Worm (Caenorhabditis elegans) whole organism, early embryonic: ENCODE measurements around the gene ash-2.
A peak's percentile ranks its signal among the peaks of the same experiment; 100 is the strongest.

Experiments
- B0310.2 ChIP-seq: sonication (generic microtip); optimal IDR thresholded peaks from 2 replicates; lab custom pipeline; 2016; ENCODE audit warnings: mild to moderate bottlenecking, missing genetic modification characterization, missing compliant biosample characterization
- F13C5.2 ChIP-seq: sonication (generic microtip); optimal IDR thresholded peaks from 2 replicates; lab custom pipeline; 2017; ENCODE audit warnings: mild to moderate bottlenecking, missing genetic modification characterization, inconsistent platforms, missing compliant biosample characterization
- aly-1 ChIP-seq: sonication (generic microtip); optimal IDR thresholded peaks from 2 replicates; lab custom pipeline; 2016; ENCODE audit warnings: missing genetic modification characterization, missing compliant biosample characterization
- ama-1 ChIP-seq: fragments of 150-350 bp; optimal IDR thresholded peaks from 2 replicates; lab custom pipeline; 2014
- ceh-13 ChIP-seq: fragments of 200-800 bp; sonication (Bioruptor generic); optimal IDR thresholded peaks from 2 replicates; lab custom pipeline; 2018; ENCODE audit warnings: mild to moderate bottlenecking, missing genetic modification characterization, missing compliant biosample characterization
- ceh-36 ChIP-seq: sonication (generic microtip); optimal IDR thresholded peaks from 2 replicates; lab custom pipeline; 2016; ENCODE audit warnings: missing genetic modification characterization, inconsistent platforms, missing compliant biosample characterization
- ets-7 ChIP-seq: sonication (generic microtip); optimal IDR thresholded peaks from 2 replicates; lab custom pipeline; 2016; ENCODE audit warnings: missing genotype, missing genetic modification characterization, missing compliant biosample characterization
- flt-1 ChIP-seq: fragments of 200-800 bp; sonication (Bioruptor generic); IDR thresholded peaks from 2 replicates; pipeline ENCODE4 v1.3.6; 2022; ENCODE audit warnings: missing genetic modification characterization, missing compliant biosample characterization
- hmbx-1 ChIP-seq: sonication (generic microtip); optimal IDR thresholded peaks from 2 replicates; lab custom pipeline; 2016; ENCODE audit warnings: mild to moderate bottlenecking, missing genetic modification characterization, missing compliant biosample characterization
- hmg-4 ChIP-seq: fragments of 200-800 bp; sonication (Bioruptor generic); optimal IDR thresholded peaks from 2 replicates; lab custom pipeline; 2018; ENCODE audit warnings: mild to moderate bottlenecking, missing genetic modification characterization, missing compliant biosample characterization
- hnd-1 ChIP-seq: sonication (generic microtip); optimal IDR thresholded peaks from 2 replicates; lab custom pipeline; 2016; ENCODE audit warnings: missing genetic modification characterization, missing compliant biosample characterization
- pes-1 ChIP-seq: fragments of 200-800 bp; sonication (Bioruptor generic); IDR thresholded peaks from 2 replicates; pipeline ENCODE4 v1.3.6; 2022; ENCODE audit warnings: missing genetic modification reagents, missing genetic modification characterization, missing compliant biosample characterization
- scrt-1 ChIP-seq: fragments of 200-800 bp; sonication (Bioruptor generic); IDR thresholded peaks from 2 replicates; pipeline ENCODE4 v1.3.6; 2022; ENCODE audit warnings: missing genetic modification characterization, missing compliant biosample characterization
- sea-1 ChIP-seq: fragments of 200-800 bp; sonication (Bioruptor generic); conservative IDR thresholded peaks from 2 replicates; pipeline ENCODE4 v1.3.6; 2022; ENCODE audit warnings: missing genetic modification characterization, missing compliant biosample characterization
- tbx-11 ChIP-seq: fragments of 200-800 bp; sonication (Bioruptor generic); IDR thresholded peaks from 2 replicates; pipeline ENCODE4 v1.3.6; 2022; ENCODE audit warnings: missing genetic modification characterization, missing compliant biosample characterization
- tbx-37 ChIP-seq: fragments of 200-800 bp; sonication (Bioruptor generic); conservative IDR thresholded peaks from 2 replicates; pipeline ENCODE4 v1.3.6; 2022; ENCODE audit warnings: missing genetic modification reagents, missing genetic modification characterization, missing compliant biosample characterization
- tra-4 ChIP-seq: sonication (generic microtip); optimal IDR thresholded peaks from 2 replicates; lab custom pipeline; 2017; ENCODE audit warnings: missing genetic modification characterization, missing compliant biosample characterization

ash-2 gene

ce11 chrII:11958793-11959574 is 20.7 kb upstream of the ash-2 start:
- TF ChIP-seq hmbx-1 (tag; lab: Kevin White, UChicago): no peak
- no peak for TF ChIP-seq ets-7 (tag; lab: Kevin White, UChicago)
- peak; percentile 43 for TF ChIP-seq tra-4
- peak; percentile 76 for TF ChIP-seq flt-1 (GFP tag; lab: Robert Waterston, UW)
- TF ChIP-seq ceh-13 (GFP tag; lab: Kevin White, UChicago): peak; percentile 57
- TF ChIP-seq ama-1 (lab: Kevin White, UChicago): no peak
- TF ChIP-seq ceh-36 (tag; lab: Kevin White, UChicago): peak; percentile 44
- peak; percentile 69; the same call in 1 of the 2 replicates for TF ChIP-seq scrt-1 (GFP tag; lab: Robert Waterston, UW)
- peak; percentile 81 for TF ChIP-seq pes-1 (GFP tag; lab: Robert Waterston, UW)
- TF ChIP-seq tbx-37: peak; percentile 47; the same call in 1 of the 2 replicates
- no peak for TF ChIP-seq B0310.2 (tag; lab: Kevin White, UChicago)
- TF ChIP-seq hmg-4 (GFP tag; lab: Kevin White, UChicago): peak; percentile 88
- TF ChIP-seq aly-1: peak; percentile 68
- peak; percentile 87 for TF ChIP-seq F13C5.2 (tag; lab: Kevin White, UChicago)
- peak; percentile 64; the same call in 1 of the 2 replicates for TF ChIP-seq tbx-11 (GFP tag; lab: Robert Waterston, UW)
- TF ChIP-seq sea-1: peak; percentile 63; the same call in 1 of the 2 replicates
- peak; percentile 23 for TF ChIP-seq hnd-1 (tag; lab: Kevin White, UChicago)

ce11 chrII:11960596-11961217 is 18.9 kb upstream of the ash-2 start:
- TF ChIP-seq ets-7 (tag; lab: Kevin White, UChicago): peak; percentile 98
- peak; percentile 100 for TF ChIP-seq scrt-1 (GFP tag; lab: Robert Waterston, UW)
- peak; percentile 99 for TF ChIP-seq B0310.2 (tag; lab: Kevin White, UChicago)
- TF ChIP-seq tra-4: peak; percentile 100
- TF ChIP-seq hmg-4 (GFP tag; lab: Kevin White, UChicago): peak; percentile 100
- TF ChIP-seq pes-1 (GFP tag; lab: Robert Waterston, UW): peak; percentile 99
- no peak for TF ChIP-seq ama-1 (lab: Kevin White, UChicago)
- peak; percentile 100 for TF ChIP-seq flt-1 (GFP tag; lab: Robert Waterston, UW)
- TF ChIP-seq hmbx-1 (tag; lab: Kevin White, UChicago): peak; percentile 96
- peak; percentile 100 for TF ChIP-seq tbx-11 (GFP tag; lab: Robert Waterston, UW)
- TF ChIP-seq F13C5.2 (tag; lab: Kevin White, UChicago): peak; percentile 100
- peak; percentile 100 for TF ChIP-seq sea-1
- peak; percentile 99 for TF ChIP-seq ceh-36 (tag; lab: Kevin White, UChicago)
- TF ChIP-seq ceh-13 (GFP tag; lab: Kevin White, UChicago): peak; percentile 100
- peak; percentile 98 for TF ChIP-seq hnd-1 (tag; lab: Kevin White, UChicago)
- peak; percentile 99 for TF ChIP-seq aly-1
- TF ChIP-seq tbx-37: peak; percentile 100

- no peak for TF ChIP-seq hmbx-1 (tag; lab: Kevin White, UChicago)
- no peak for TF ChIP-seq aly-1
- no peak for TF ChIP-seq tbx-11 (GFP tag; lab: Robert Waterston, UW)
These were observed 17.6 kb upstream of the ash-2 start, which contains the start of the genes W03C9.1 and W03C9.2 for ce11 chrII:11962083-11962482. Gene W03C9.1, minus strand, starts transcription at chrII:11962128. Gene W03C9.2, plus strand, starts transcription at chrII:11962368.

DNA sequence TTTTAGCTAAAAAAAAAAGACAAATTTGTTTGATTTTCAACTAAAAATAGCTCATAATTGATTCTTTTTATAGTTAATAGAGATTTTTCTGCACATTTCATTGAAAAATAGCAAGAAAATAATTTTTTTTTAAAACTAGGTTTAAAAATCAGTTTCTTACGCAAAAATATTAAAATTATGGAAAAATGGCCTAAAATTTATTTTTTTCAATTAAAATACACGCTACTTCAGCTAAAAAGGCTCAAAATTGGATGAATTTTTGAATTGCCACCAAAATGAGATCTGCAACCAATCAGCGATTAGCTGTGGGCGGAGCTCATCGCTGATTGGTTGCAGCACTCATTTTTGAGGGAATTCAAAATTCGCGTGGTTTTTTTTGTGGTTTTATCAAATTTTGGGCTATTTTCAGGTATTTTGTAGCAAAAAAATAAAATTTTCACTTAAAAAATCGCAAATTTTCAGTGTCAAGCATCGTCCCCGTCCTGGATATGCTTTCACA is 16.5 kb upstream of the ash-2 start:
- TF ChIP-seq aly-1 (no peak), ama-1 (lab: Kevin White, UChicago) (no peak), F13C5.2 (tag; lab: Kevin White, UChicago) (no peak), scrt-1 (GFP tag; lab: Robert Waterston, UW) (no peak), B0310.2 (tag; lab: Kevin White, UChicago) (no peak), ceh-13 (GFP tag; lab: Kevin White, UChicago) (no peak), ets-7 (tag; lab: Kevin White, UChicago) (no peak), pes-1 (GFP tag; lab: Robert Waterston, UW) (no peak), tbx-37 (no peak), sea-1 (no peak), tra-4 (no peak), hnd-1 (tag; lab: Kevin White, UChicago) (no peak), hmg-4 (GFP tag; lab: Kevin White, UChicago) (no peak), flt-1 (GFP tag; lab: Robert Waterston, UW) (no peak), hmbx-1 (tag; lab: Kevin White, UChicago) (no peak), ceh-36 (tag; lab: Kevin White, UChicago) (no peak), tbx-11 (GFP tag; lab: Robert Waterston, UW) (no peak)

DNA sequence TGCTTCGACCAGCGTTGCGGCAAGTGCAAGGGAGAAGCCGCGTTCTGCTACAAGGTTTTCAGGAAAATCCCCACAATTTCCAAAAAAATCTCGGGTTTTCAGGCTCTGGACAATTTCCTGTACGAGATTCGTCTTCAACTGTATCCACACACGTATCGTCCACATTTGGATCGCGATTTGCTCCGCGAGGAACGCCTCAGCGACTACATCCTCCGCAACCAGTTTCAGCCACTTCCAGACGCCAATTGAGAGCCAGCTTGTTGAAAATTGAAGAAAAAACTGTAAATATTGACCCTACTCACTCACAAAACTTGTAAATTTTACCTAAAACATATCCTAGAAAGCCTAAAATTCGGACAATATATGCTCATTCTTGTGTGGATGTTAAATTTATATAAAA is 14.8 kb upstream of the ash-2 start:
- TF ChIP-seq B0310.2 (tag; lab: Kevin White, UChicago) (no peak), ceh-13 (GFP tag; lab: Kevin White, UChicago) (no peak), pes-1 (GFP tag; lab: Robert Waterston, UW) (no peak), F13C5.2 (tag; lab: Kevin White, UChicago) (no peak), ets-7 (tag; lab: Kevin White, UChicago) (no peak), hmbx-1 (tag; lab: Kevin White, UChicago) (no peak)

DNA sequence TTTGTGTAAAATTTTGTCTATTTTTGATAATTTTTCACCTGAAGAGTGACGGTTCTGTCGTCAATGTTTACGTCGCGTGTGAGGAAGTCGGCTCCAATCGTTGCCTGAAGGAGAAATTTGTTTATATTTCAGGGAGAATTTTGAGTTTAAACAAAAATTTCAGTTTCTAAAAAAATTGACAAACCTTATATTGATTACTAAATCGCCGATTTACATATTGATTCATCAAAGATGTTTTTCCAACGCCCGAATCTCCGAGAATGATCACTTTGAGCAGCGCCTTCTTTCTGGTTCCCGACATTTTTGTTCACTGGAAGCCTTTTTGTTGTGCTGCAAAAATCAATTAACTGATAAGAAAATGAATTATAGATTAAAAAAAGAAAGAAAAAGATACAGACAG is 13.0 kb upstream of the ash-2 start, which contains the start of gene rab-7:
Gene rab-7 (minus strand): TSS at position 330 of the 400 bp plus-strand sequence.
- no peak for TF ChIP-seq tbx-37
- no peak for TF ChIP-seq sea-1
- TF ChIP-seq ama-1 (lab: Kevin White, UChicago): no peak
- no peak for TF ChIP-seq B0310.2 (tag; lab: Kevin White, UChicago)
- TF ChIP-seq hnd-1 (tag; lab: Kevin White, UChicago): no peak
